Fruit fly (Drosophila melanogaster) whole organism, wandering third instar larva: Measurements from ENCODE around the gene hoka.

Source experiments
- Dfd ChIP-seq: fragments of >200 bp; optimal IDR thresholded peaks from 2 replicates; lab custom pipeline; 2017; ENCODE audit warnings: missing biosample characterization, missing genetic modification characterization
- OdsH ChIP-seq: fragments of 200-800 bp; sonication (Bioruptor generic); optimal IDR thresholded peaks from 2 replicates; lab custom pipeline; 2016; ENCODE audit warnings: missing biosample characterization, mild to moderate bottlenecking, missing genetic modification characterization
- dmrt93B ChIP-seq: fragments of 200-800 bp; sonication (Bioruptor generic); optimal IDR thresholded peaks from 2 replicates; lab custom pipeline; 2018; ENCODE audit warnings: missing biosample characterization, mild to moderate bottlenecking, missing genetic modification characterization
- ey ChIP-seq: fragments of 200-800 bp; sonication (Bioruptor generic); optimal IDR thresholded peaks from 2 replicates; lab custom pipeline; 2016; ENCODE audit warnings: missing biosample characterization, missing genetic modification characterization
- foxo ChIP-seq, 2 experiments: fragments of 200-800 bp; sonication (Bioruptor generic); optimal IDR thresholded peaks; 2 replicates in 1 of 2; 3 replicates in 1 of 2; lab custom pipeline; 2016 to 2017; ENCODE audit warnings: missing biosample characterization in 2 of 2, missing genetic modification characterization in 2 of 2
- fru ChIP-seq: fragments of 200-800 bp; sonication (Bioruptor generic); optimal IDR thresholded peaks from 3 replicates; lab custom pipeline; 2016; ENCODE audit warnings: missing biosample characterization, mild to moderate bottlenecking, missing genetic modification characterization
- pan ChIP-seq: fragments of >200 bp; optimal IDR thresholded peaks from 2 replicates; lab custom pipeline; 2017
- psq ChIP-seq: fragments of 200-800 bp; sonication (Bioruptor generic); optimal IDR thresholded peaks from 3 replicates; lab custom pipeline; 2017; ENCODE audit warnings: missing biosample characterization, mild to moderate bottlenecking, missing genetic modification characterization, moderate library complexity
- usp ChIP-seq: fragments of >200 bp; optimal IDR thresholded peaks from 2 replicates; lab custom pipeline; 2017; ENCODE audit warnings: missing biosample characterization, missing genetic modification characterization

dm6 chr3L:4898647-4899046, at the start of gene hoka:
- no peak for TF ChIP-seq psq (GFP tag; lab: Kevin White, UChicago)
- TF ChIP-seq usp (GFP tag; lab: Kevin White, UChicago): no peak
- no peak for TF ChIP-seq pan (lab: Kevin White, UChicago)
- TF ChIP-seq OdsH (GFP tag; lab: Kevin White, UChicago): no peak
- no peak for TF ChIP-seq foxo (GFP tag; optimal IDR thresholded peaks at IDR 0.05; lab: Kevin White, UChicago)
- no peak for TF ChIP-seq ey (GFP tag; lab: Kevin White, UChicago)
- TF ChIP-seq fru (GFP tag; lab: Kevin White, UChicago): no peak
- no peak for TF ChIP-seq dmrt93B (GFP tag; lab: Kevin White, UChicago)
- no peak for TF ChIP-seq Dfd (GFP tag; lab: Kevin White, UChicago)
